Fruit fly (Drosophila melanogaster) whole organism: ENCODE data around the gene Nprl2.

Experiments used
- CG8478 ChIP-seq: fragments of >200 bp; optimal IDR thresholded peaks from 2 replicates; lab custom pipeline; 2018; ENCODE audit warnings: inconsistent platforms
- Dll ChIP-seq: fragments of >200 bp; optimal IDR thresholded peaks from 2 replicates; lab custom pipeline; 2017
- EcR ChIP-seq, 2 experiments: fragments of >200 bp; optimal IDR thresholded peaks; 2 replicates each; lab custom pipeline; 2017; ENCODE audit warnings: missing biosample characterization in 2 of 2, missing genetic modification characterization in 2 of 2, missing genetic modification reagents in 2 of 2
- pan ChIP-seq: fragments of >200 bp; optimal IDR thresholded peaks from 2 replicates; lab custom pipeline; 2017
- psq ChIP-seq: fragments of >200 bp; optimal IDR thresholded peaks from 2 replicates; lab custom pipeline; 2017
- usp ChIP-seq: fragments of >200 bp; optimal IDR thresholded peaks from 2 replicates; lab custom pipeline; 2017; ENCODE audit warnings: missing biosample characterization, missing genetic modification characterization, mixed read lengths

Nprl2 gene

dm6 chrX:16884280-16884679, at the start of gene Nprl2, which contains the start of gene Polr3I:
Gene Nprl2, minus strand, starts transcription at chrX:16884365.
Gene Polr3I, plus strand, starts transcription at chrX:16884581.
- no peak for TF ChIP-seq Dll (lab: Kevin White, UChicago)

dm6 chrX:16932820-16933386, 48.7 kb upstream of the Nprl2 start:
- TF ChIP-seq psq: no peak
- TF ChIP-seq Dll (lab: Kevin White, UChicago): no peak
- no peak for TF ChIP-seq CG8478
- no peak for TF ChIP-seq usp (GFP tag; lab: Kevin White, UChicago)
- TF ChIP-seq EcR (GFP tag; optimal IDR thresholded peaks at IDR 0.05; lab: Kevin White, UChicago): no peak
- no peak for TF ChIP-seq pan (lab: Kevin White, UChicago)

DNA sequence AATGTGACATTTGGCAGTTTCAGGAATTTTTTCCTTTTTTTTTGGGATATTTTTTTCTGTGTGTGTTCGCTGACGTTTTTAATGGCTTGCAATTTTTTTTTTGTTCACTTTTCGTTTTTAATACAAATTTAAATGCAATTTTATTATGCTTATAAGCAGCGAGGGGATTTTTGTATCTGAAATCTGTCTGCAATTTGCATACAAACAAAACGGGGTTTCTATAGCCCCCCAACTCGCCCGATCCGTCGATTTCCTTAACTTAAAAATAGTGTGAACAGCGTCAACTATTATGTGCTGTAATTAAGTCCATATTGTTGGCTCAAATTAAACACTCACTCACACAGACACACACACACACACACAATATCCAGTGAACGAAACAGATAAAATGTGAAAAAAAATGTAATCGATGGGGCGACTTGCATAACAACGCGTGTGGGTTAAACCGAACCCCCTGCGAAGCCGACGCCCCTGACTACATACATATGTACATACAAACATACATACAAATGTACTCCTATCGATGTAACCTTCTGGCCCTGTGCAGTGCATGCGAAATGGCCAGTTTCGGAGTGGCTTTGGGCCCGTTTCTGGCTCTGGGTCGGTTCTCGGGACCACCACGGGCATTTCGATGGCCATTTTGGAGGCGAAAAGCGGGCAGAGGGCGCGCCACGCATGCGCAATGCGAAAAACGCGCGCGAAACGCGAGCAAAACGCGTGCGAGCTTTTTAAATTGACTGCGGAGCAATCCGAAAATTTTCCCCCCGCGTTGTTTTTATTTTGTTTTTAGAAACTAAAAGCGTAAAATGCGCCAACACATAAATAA, 48.0 kb upstream of the Nprl2 start:
- TF ChIP-seq pan (lab: Kevin White, UChicago) (no peak), usp (GFP tag; lab: Kevin White, UChicago) (no peak), psq (no peak), CG8478 (no peak), Dll (lab: Kevin White, UChicago) (no peak), EcR (GFP tag; optimal IDR thresholded peaks at IDR 0.05; lab: Kevin White, UChicago) (no peak)

- TF ChIP-seq usp (GFP tag; lab: Kevin White, UChicago) (no peak), EcR (GFP tag; optimal IDR thresholded peaks at IDR 0.05; lab: Kevin White, UChicago) (no peak), psq (no peak), pan (lab: Kevin White, UChicago) (no peak), CG8478 (no peak), Dll (lab: Kevin White, UChicago) (no peak)
Observed at dm6 chrX:16930465-16931286, 46.5 kb upstream of the Nprl2 start.

- TF ChIP-seq psq (no peak), usp (GFP tag; lab: Kevin White, UChicago) (no peak), EcR (GFP tag; optimal IDR thresholded peaks at IDR 0.05; lab: Kevin White, UChicago) (no peak), Dll (lab: Kevin White, UChicago) (no peak), pan (lab: Kevin White, UChicago) (no peak), CG8478 (no peak)
Observed at dm6 chrX:16926726-16927125, 42.6 kb upstream of the Nprl2 start.

- no peak for TF ChIP-seq usp (GFP tag; lab: Kevin White, UChicago)
- no peak for TF ChIP-seq pan (lab: Kevin White, UChicago)
- no peak for TF ChIP-seq CG8478
- no peak for TF ChIP-seq Dll (lab: Kevin White, UChicago)
- no peak for TF ChIP-seq EcR (GFP tag; optimal IDR thresholded peaks at IDR 0.05; lab: Kevin White, UChicago)
- TF ChIP-seq psq: no peak
Observed at dm6 chrX:16924069-16924721, 40.0 kb upstream of the Nprl2 start.

- TF ChIP-seq CG8478: no peak
- TF ChIP-seq pan (lab: Kevin White, UChicago): no peak
- TF ChIP-seq Dll (lab: Kevin White, UChicago): no peak
- TF ChIP-seq EcR (GFP tag; optimal IDR thresholded peaks at IDR 0.05; lab: Kevin White, UChicago): no peak
- TF ChIP-seq psq: no peak
- no peak for TF ChIP-seq usp (GFP tag; lab: Kevin White, UChicago)
Observed at dm6 chrX:16923503-16923902, 39.3 kb upstream of the Nprl2 start.

dm6 chrX:16922626-16923025, 38.5 kb upstream of the Nprl2 start:
- TF ChIP-seq Dll (lab: Kevin White, UChicago) (no peak), pan (lab: Kevin White, UChicago) (no peak), CG8478 (no peak), EcR (GFP tag; optimal IDR thresholded peaks at IDR 0.05; lab: Kevin White, UChicago) (no peak), psq (no peak), usp (GFP tag; lab: Kevin White, UChicago) (no peak)

- TF ChIP-seq psq (no peak), pan (lab: Kevin White, UChicago) (no peak), EcR (GFP tag; optimal IDR thresholded peaks at IDR 0.05; lab: Kevin White, UChicago) (no peak), Dll (lab: Kevin White, UChicago) (no peak), CG8478 (no peak), usp (GFP tag; lab: Kevin White, UChicago) (no peak)
Observed at dm6 chrX:16920682-16921286, 36.6 kb upstream of the Nprl2 start.

DNA sequence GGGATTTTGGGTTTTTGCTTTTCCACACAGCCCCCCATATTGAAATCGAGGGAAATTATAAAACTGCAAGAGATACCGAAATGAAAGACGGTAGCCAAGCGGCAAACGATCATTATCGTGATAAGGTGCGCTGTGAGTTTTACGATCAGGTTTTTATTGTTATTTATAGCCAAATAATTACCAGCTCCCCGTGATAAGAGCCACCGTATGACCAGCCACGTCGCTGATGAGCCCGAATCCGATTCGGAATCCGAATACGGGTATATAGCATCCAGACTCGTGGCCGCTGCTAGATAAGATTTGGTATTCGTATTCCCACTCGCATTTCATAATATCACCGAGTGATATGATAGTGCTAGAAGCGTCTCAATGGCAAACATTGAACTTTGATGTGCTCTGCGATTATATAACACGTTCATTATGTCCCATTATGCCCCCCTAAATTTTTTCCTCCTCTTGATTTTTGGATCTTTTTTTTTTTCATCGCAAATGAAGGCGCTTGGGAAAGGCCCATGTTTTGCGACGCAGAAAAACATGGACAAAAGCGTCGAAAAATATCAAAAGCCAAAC, 34.7 kb upstream of the Nprl2 start:
- TF ChIP-seq EcR (GFP tag; optimal IDR thresholded peaks at IDR 0.05; lab: Kevin White, UChicago) (no peak), CG8478 (no peak), pan (lab: Kevin White, UChicago) (no peak), Dll (lab: Kevin White, UChicago) (no peak), usp (GFP tag; lab: Kevin White, UChicago) (no peak), psq (no peak)

dm6 chrX:16917462-16917861, 33.3 kb upstream of the Nprl2 start:
- TF ChIP-seq EcR (GFP tag; optimal IDR thresholded peaks at IDR 0.05; lab: Kevin White, UChicago): no peak
- TF ChIP-seq Dll (lab: Kevin White, UChicago): no peak
- TF ChIP-seq CG8478: no peak
- no peak for TF ChIP-seq psq
